Worm (Caenorhabditis elegans) whole organism, L4 larva: ENCODE results near the gene ins-21.

Source experiments
- jun-1 ChIP-seq: fragments of 150-350 bp; optimal IDR thresholded peaks from 2 replicates; lab custom pipeline; 2014; ENCODE audit warnings: missing biosample characterization, missing genetic modification reagents, missing genetic modification characterization
- unc-62 ChIP-seq, 3 experiments: fragments of 150-350 bp in 1 of 3; sonication (generic microtip); optimal IDR thresholded peaks in 2 of 3; peaks in 1 of 3; 1 replicate in 1 of 3; 2 replicates in 2 of 3; lab custom pipeline; 2014 to 2017; ENCODE audit warnings: missing biosample characterization in 3 of 3, missing genetic modification characterization in 3 of 3, missing genetic modification reagents in 3 of 3, missing genotype in 1 of 3

DNA sequence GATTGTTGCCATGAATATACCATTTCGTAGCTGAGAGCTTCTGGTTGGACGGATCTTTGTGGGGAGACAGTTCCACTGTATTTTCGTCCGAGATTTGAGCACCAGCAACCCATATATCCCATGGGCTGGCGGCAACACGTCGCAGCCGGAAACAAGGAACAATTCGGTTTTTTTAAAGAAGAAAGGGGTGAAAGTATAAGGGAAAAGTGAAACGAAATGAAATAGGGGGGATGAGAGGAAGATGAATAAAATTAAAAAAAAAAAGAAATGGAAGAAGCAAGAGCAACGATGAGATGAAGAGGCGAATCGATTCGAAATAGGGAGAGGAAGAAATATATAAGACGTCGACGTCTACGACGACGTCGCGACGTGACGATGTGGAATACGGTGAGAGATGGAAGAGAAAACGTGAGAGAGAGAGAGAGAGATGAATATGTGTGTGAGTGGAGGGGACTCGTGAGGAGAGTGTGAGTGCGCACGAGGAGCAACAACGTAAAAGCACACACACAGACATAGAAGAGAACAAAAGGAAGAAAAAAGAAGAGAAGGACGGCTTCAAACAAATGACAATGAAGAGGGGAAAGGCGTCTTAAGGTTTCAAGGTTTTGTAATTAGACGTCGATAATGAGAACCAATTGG is 7.0 kb upstream of the ins-21 start, which contains the start of gene rgs-1:
- TF ChIP-seq unc-62 (GFP tag; optimal IDR thresholded peaks at IDR 0.05 in 1 of 2; lab: Kevin White, UChicago) (peak in 1 of 2 experiments; percentile 95), unc-62 (tag; optimal IDR thresholded peaks at IDR 0.05; lab: Kevin White, UChicago) (no peak), jun-1 (no peak)
